Worm (Caenorhabditis elegans) whole organism, L2 larva: Measurements from ENCODE around the gene cnc-5.

Source experiments
- C34F6.9 ChIP-seq: fragments of 150-350 bp; optimal IDR thresholded peaks from 2 replicates; lab custom pipeline; 2014; ENCODE audit warnings: missing biosample characterization, missing genetic modification characterization
- F13H6.1 ChIP-seq: sonication (generic microtip); optimal IDR thresholded peaks from 2 replicates; lab custom pipeline; 2016; ENCODE audit warnings: missing genetic modification characterization, missing compliant biosample characterization
- R02D3.7 ChIP-seq: fragments of 150-350 bp; optimal IDR thresholded peaks from 2 replicates; lab custom pipeline; 2014; ENCODE audit warnings: missing biosample characterization, missing genetic modification characterization
- Y55F3AM.14 ChIP-seq: fragments of 200-800 bp; sonication (Bioruptor generic); optimal IDR thresholded peaks from 2 replicates; lab custom pipeline; 2018; ENCODE audit warnings: mild to moderate bottlenecking, missing genetic modification characterization, missing compliant biosample characterization
- ZK546.5 ChIP-seq: sonication (generic microtip); optimal IDR thresholded peaks from 2 replicates; lab custom pipeline; 2017; ENCODE audit warnings: missing biosample characterization, missing genetic modification characterization
- alr-1 ChIP-seq: fragments of 150-350 bp; optimal IDR thresholded peaks from 2 replicates; lab custom pipeline; 2014; ENCODE audit warnings: missing biosample characterization, missing genetic modification characterization
- aly-2 ChIP-seq: fragments of 150-350 bp; optimal IDR thresholded peaks from 2 replicates; lab custom pipeline; 2014; ENCODE audit warnings: missing biosample characterization, missing genetic modification characterization
- ama-1 ChIP-seq: fragments of 150-350 bp; optimal IDR thresholded peaks from 2 replicates; lab custom pipeline; 2018; ENCODE audit warnings: inconsistent platforms
- blmp-1 ChIP-seq: sonication (generic microtip); optimal IDR thresholded peaks from 2 replicates; lab custom pipeline; 2017; ENCODE audit warnings: missing genetic modification characterization, mild to moderate bottlenecking, missing compliant biosample characterization, antibody characterized with exemption, moderate library complexity; ENCODE audit not compliant: insufficient read depth
- ceh-16 ChIP-seq: fragments of 150-350 bp; optimal IDR thresholded peaks from 2 replicates; lab custom pipeline; 2014; ENCODE audit warnings: missing biosample characterization, missing genetic modification characterization
- ceh-82 ChIP-seq: fragments of 150-350 bp; optimal IDR thresholded peaks from 2 replicates; lab custom pipeline; 2014; ENCODE audit warnings: missing biosample characterization, missing genetic modification characterization
- crh-2 ChIP-seq: sonication (generic microtip); optimal IDR thresholded peaks from 2 replicates; lab custom pipeline; 2017; ENCODE audit warnings: missing biosample characterization, missing genetic modification characterization
- dmd-4 ChIP-seq: sonication (generic microtip); optimal IDR thresholded peaks from 2 replicates; lab custom pipeline; 2017; ENCODE audit warnings: missing biosample characterization, missing genetic modification characterization
- egl-27 ChIP-seq: sonication (generic microtip); optimal IDR thresholded peaks from 3 replicates; lab custom pipeline; 2017; ENCODE audit warnings: missing biosample characterization, missing genetic modification reagents, missing genetic modification characterization
- elt-1 ChIP-seq: fragments of 150-350 bp; optimal IDR thresholded peaks from 2 replicates; lab custom pipeline; 2014; ENCODE audit warnings: missing biosample characterization, missing genetic modification characterization
- elt-3 ChIP-seq: sonication (generic microtip); optimal IDR thresholded peaks from 2 replicates; lab custom pipeline; 2017; ENCODE audit warnings: missing biosample characterization, missing genetic modification characterization
- fos-1 ChIP-seq: fragments of 150-350 bp; optimal IDR thresholded peaks from 2 replicates; lab custom pipeline; 2014; ENCODE audit warnings: missing biosample characterization, missing genetic modification characterization
- gmeb-1 ChIP-seq: fragments of 150-350 bp; optimal IDR thresholded peaks from 2 replicates; lab custom pipeline; 2014; ENCODE audit warnings: missing biosample characterization, missing genetic modification characterization
- lin-11 ChIP-seq: fragments of 150-350 bp; sonication (generic microtip); optimal IDR thresholded peaks from 2 replicates; lab custom pipeline; 2014; ENCODE audit warnings: missing biosample characterization, missing genetic modification characterization, inconsistent platforms, mixed read lengths
- lin-13 ChIP-seq: fragments of 150-350 bp; optimal IDR thresholded peaks from 2 replicates; lab custom pipeline; 2014; ENCODE audit warnings: missing biosample characterization, missing genetic modification reagents, missing genetic modification characterization
- lin-39 ChIP-seq: fragments of 150-350 bp; optimal IDR thresholded peaks from 2 replicates; lab custom pipeline; 2014; ENCODE audit warnings: missing biosample characterization, missing genetic modification reagents, missing genetic modification characterization
- lsy-2 ChIP-seq, 2 experiments: fragments of 150-350 bp in 1 of 2; sonication (generic microtip) in 1 of 2; optimal IDR thresholded peaks; 2 replicates each; lab custom pipeline; 2014 to 2017; ENCODE audit warnings: missing biosample characterization in 2 of 2, missing genetic modification characterization in 2 of 2
- mab-5 ChIP-seq: fragments of 150-350 bp; optimal IDR thresholded peaks from 2 replicates; lab custom pipeline; 2014; ENCODE audit warnings: missing biosample characterization, missing genetic modification characterization
- mbf-1 ChIP-seq: sonication (generic microtip); optimal IDR thresholded peaks from 2 replicates; lab custom pipeline; 2017; ENCODE audit warnings: missing biosample characterization, missing genetic modification characterization
- mdl-1 ChIP-seq, 2 experiments: fragments of 150-350 bp in 1 of 2; sonication (generic microtip) in 1 of 2; optimal IDR thresholded peaks; 2 replicates each; lab custom pipeline; 2017; ENCODE audit warnings: missing biosample characterization in 2 of 2, missing genetic modification characterization in 2 of 2
- nhr-10 ChIP-seq: sonication (generic microtip); optimal IDR thresholded peaks from 2 replicates; lab custom pipeline; 2017; ENCODE audit warnings: missing biosample characterization, missing genetic modification characterization
- nhr-11 ChIP-seq: fragments of 150-350 bp; optimal IDR thresholded peaks from 2 replicates; lab custom pipeline; 2014; ENCODE audit warnings: missing biosample characterization, missing genetic modification characterization
- nhr-12 ChIP-seq: fragments of 150-350 bp; optimal IDR thresholded peaks from 2 replicates; lab custom pipeline; 2014; ENCODE audit warnings: missing biosample characterization, missing genetic modification characterization
- nhr-129 ChIP-seq: fragments of 150-350 bp; optimal IDR thresholded peaks from 2 replicates; lab custom pipeline; 2014; ENCODE audit warnings: missing biosample characterization, missing genetic modification characterization
- nhr-21 ChIP-seq: fragments of 150-350 bp; optimal IDR thresholded peaks from 2 replicates; lab custom pipeline; 2014; ENCODE audit warnings: missing biosample characterization, missing genetic modification characterization
- nhr-23 ChIP-seq: fragments of 150-350 bp; optimal IDR thresholded peaks from 2 replicates; lab custom pipeline; 2014; ENCODE audit warnings: missing biosample characterization, missing genetic modification reagents, missing genetic modification characterization
- nhr-237 ChIP-seq: fragments of 150-350 bp; optimal IDR thresholded peaks from 2 replicates; lab custom pipeline; 2014; ENCODE audit warnings: missing biosample characterization, missing genetic modification characterization
- nhr-25 ChIP-seq: fragments of 150-350 bp; sonication (generic microtip); optimal IDR thresholded peaks from 3 replicates; lab custom pipeline; 2014; ENCODE audit warnings: missing biosample characterization, missing genetic modification characterization
- nhr-6 ChIP-seq: fragments of 150-350 bp; optimal IDR thresholded peaks from 2 replicates; lab custom pipeline; 2014; ENCODE audit warnings: missing biosample characterization, missing genetic modification characterization
- nhr-77 ChIP-seq: fragments of 150-350 bp; optimal IDR thresholded peaks from 2 replicates; lab custom pipeline; 2014; ENCODE audit warnings: missing biosample characterization, missing genetic modification characterization
- peb-1 ChIP-seq: fragments of 150-350 bp; optimal IDR thresholded peaks from 2 replicates; lab custom pipeline; 2014; ENCODE audit warnings: missing biosample characterization, missing genetic modification characterization
- sem-4 ChIP-seq: fragments of 150-350 bp; optimal IDR thresholded peaks from 2 replicates; lab custom pipeline; 2014; ENCODE audit warnings: missing biosample characterization, missing genetic modification reagents, missing genetic modification characterization
- skn-1 ChIP-seq: sonication (generic microtip); optimal IDR thresholded peaks from 2 replicates; lab custom pipeline; 2017; ENCODE audit warnings: missing biosample characterization, missing genetic modification characterization
- sma-3 ChIP-seq: sonication (generic microtip); optimal IDR thresholded peaks from 2 replicates; lab custom pipeline; 2016; ENCODE audit warnings: missing genetic modification reagents, missing genetic modification characterization, missing compliant biosample characterization
- sma-9 ChIP-seq, 2 experiments: fragments of 150-350 bp in 1 of 2; sonication (generic microtip) in 1 of 2; optimal IDR thresholded peaks; 2 replicates each; lab custom pipeline; 2014 to 2016; ENCODE audit warnings: missing genetic modification characterization in 2 of 2, mild to moderate bottlenecking in 1 of 2, missing biosample characterization in 1 of 2, missing compliant biosample characterization in 1 of 2, missing genetic modification reagents in 1 of 2, moderate library complexity in 1 of 2
- snpc-4 ChIP-seq: fragments of 150-350 bp; optimal IDR thresholded peaks from 2 replicates; lab custom pipeline; 2014; ENCODE audit warnings: missing biosample characterization, missing genetic modification characterization
- unc-39 ChIP-seq: fragments of 150-350 bp; optimal IDR thresholded peaks from 2 replicates; lab custom pipeline; 2014; ENCODE audit warnings: missing biosample characterization, missing genetic modification characterization
- unc-55 ChIP-seq: fragments of 150-350 bp; sonication (generic microtip); optimal IDR thresholded peaks from 3 replicates; lab custom pipeline; 2014; ENCODE audit warnings: missing biosample characterization, missing genetic modification reagents, missing genetic modification characterization
- unc-62 ChIP-seq: fragments of 150-350 bp; optimal IDR thresholded peaks from 2 replicates; lab custom pipeline; 2014; ENCODE audit warnings: missing biosample characterization, missing genetic modification reagents, missing genetic modification characterization
- zag-1 ChIP-seq: fragments of 150-350 bp; optimal IDR thresholded peaks from 2 replicates; lab custom pipeline; 2014; ENCODE audit warnings: missing biosample characterization, missing genetic modification characterization
- ztf-1 ChIP-seq: fragments of 200-800 bp; sonication (Bioruptor generic); conservative IDR thresholded peaks from 2 replicates; pipeline ENCODE4 v1.3.6; 2022; ENCODE audit warnings: missing genetic modification characterization, missing compliant biosample characterization
- ztf-11 ChIP-seq: sonication (generic microtip); optimal IDR thresholded peaks from 2 replicates; lab custom pipeline; 2017; ENCODE audit warnings: missing biosample characterization, missing genetic modification characterization
- ztf-4 ChIP-seq: fragments of 150-350 bp; optimal IDR thresholded peaks from 2 replicates; lab custom pipeline; 2014; ENCODE audit warnings: missing biosample characterization, missing genetic modification characterization

Gene cnc-5

DNA sequence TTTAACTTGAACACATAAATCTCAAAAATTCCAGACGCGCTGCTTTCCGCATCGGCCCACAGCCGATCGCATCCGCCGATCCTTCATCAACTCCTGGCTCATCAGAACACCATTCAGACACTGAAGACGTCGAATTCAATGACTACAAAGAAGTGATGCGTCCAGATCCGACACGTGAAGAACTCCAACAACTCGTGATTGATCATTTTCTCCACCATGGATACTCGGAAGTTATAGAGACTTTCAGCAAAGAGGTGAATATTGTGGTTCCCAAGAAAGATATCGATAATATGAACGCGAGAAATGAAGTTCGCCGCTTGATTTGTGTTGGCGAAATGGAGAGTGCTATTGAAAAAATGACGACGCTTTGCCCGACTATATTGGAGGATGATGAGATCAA lies 23.7 kb downstream of the cnc-5 start:
- TF ChIP-seq mab-5 (no peak), elt-1 (tag; lab: Kevin White, UChicago) (no peak), crh-2 (tag; lab: Kevin White, UChicago) (no peak)
- TF ChIP-seq, all 48 proteins: peak for 0

DNA sequence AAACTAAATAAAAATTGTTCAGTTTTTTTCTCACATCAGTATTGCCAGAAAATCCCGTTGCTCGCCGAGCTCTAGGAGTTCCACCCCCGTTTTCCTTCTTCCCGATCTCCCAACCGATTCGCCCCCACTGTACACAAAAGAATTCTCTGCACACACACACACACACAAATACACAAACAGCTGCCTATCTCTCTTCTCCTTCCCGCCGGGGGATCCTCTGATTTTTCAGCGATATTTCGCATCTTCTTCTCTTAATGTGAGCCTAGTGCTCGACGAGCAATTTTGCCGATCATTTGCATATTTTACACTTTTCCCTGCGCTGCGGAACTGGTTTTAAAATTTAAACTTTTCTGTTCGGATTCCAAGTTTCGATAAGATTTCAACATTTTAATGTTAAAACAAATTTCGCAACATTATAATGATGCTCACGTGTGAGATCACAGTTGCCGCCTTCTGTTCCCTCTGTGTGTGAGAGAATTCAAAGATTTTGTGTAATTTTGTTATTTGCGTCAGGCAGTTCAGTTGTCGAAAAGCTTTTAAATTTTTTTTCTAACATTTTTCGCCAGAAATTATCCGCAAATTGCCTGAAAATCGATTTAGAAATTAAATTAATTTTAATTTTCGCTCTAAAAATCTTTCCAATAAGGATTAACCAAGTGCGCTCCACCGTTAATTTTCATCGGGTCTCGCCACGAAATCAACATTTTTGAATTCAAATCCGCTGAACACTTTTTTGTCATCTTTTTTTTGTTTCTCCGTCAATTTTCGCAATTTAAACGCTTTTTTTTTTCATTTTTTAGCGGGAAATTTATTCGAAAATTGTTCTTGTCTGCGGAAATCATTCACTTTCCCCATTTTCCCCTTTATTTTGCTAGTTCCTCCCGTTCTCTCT lies 26.1 kb downstream of the cnc-5 start:
- TF ChIP-seq ztf-1 (GFP tag; lab: Robert Waterston, UW) (no peak), snpc-4 (tag; lab: Kevin White, UChicago) (no peak), crh-2 (tag; lab: Kevin White, UChicago) (peak; percentile 72), aly-2 (tag; lab: Kevin White, UChicago) (no peak), nhr-237 (no peak), lin-11 (tag; lab: Kevin White, UChicago) (peak; percentile 14), nhr-21 (tag; lab: Kevin White, UChicago) (peak; percentile 58), F13H6.1 (peak; percentile 44), sma-3 (peak; percentile 70), skn-1 (tag; lab: Kevin White, UChicago) (peak; percentile 86), ztf-11 (tag; lab: Kevin White, UChicago) (no peak), ama-1 (lab: Kevin White, UChicago) (no peak), unc-39 (tag; lab: Kevin White, UChicago) (no peak), mbf-1 (no peak), zag-1 (tag; lab: Kevin White, UChicago) (peak; percentile 53), ZK546.5 (no peak), gmeb-1 (peak; percentile 91), sem-4 (tag; lab: Kevin White, UChicago) (no peak), nhr-25 (tag; lab: Kevin White, UChicago) (peak; percentile 74), mdl-1 (tag; optimal IDR thresholded peaks at IDR 0.05; lab: Kevin White, UChicago) (peak in 1 of 2 experiments; percentile 10), sma-9 (GFP tag; optimal IDR thresholded peaks at IDR 0.05; lab: Kevin White, UChicago) (peak; percentile 25), sma-9 (tag; optimal IDR thresholded peaks at IDR 0.05; lab: Kevin White, UChicago) (no peak), alr-1 (tag; lab: Kevin White, UChicago) (no peak), dmd-4 (tag; lab: Kevin White, UChicago) (no peak), ztf-4 (tag; lab: Kevin White, UChicago) (peak; percentile 32), nhr-11 (no peak), nhr-12 (tag; lab: Kevin White, UChicago) (no peak), nhr-10 (no peak), elt-1 (tag; lab: Kevin White, UChicago) (no peak), unc-62 (GFP tag; lab: Kevin White, UChicago) (no peak), elt-3 (tag; lab: Kevin White, UChicago) (no peak), C34F6.9 (tag; lab: Kevin White, UChicago) (peak; percentile 87), lin-13 (GFP tag; lab: Kevin White, UChicago) (peak; percentile 87), fos-1 (peak; percentile 63), egl-27 (tag; lab: Kevin White, UChicago) (no peak), mab-5 (peak; percentile 43), peb-1 (tag; lab: Kevin White, UChicago) (no peak), lin-39 (tag; lab: Kevin White, UChicago) (no peak), blmp-1 (no peak), ceh-16 (no peak), unc-55 (peak; percentile 96), nhr-6 (peak; percentile 50), nhr-129 (tag; lab: Kevin White, UChicago) (peak; percentile 13), nhr-23 (tag; lab: Kevin White, UChicago) (no peak), Y55F3AM.14 (GFP tag; lab: Kevin White, UChicago) (no peak), R02D3.7 (tag; lab: Kevin White, UChicago) (no peak), lsy-2 (tag; optimal IDR thresholded peaks at IDR 0.05; lab: Kevin White, UChicago) (peak in 1 of 2 experiments; percentile 82), nhr-77 (tag; lab: Kevin White, UChicago) (no peak), ceh-82 (tag; lab: Kevin White, UChicago) (no peak)
